Worm (Caenorhabditis elegans) whole organism, L4 larva: ENCODE results near the gene F46H5.11.

ENCODE experiments used
- F10B5.3 ChIP-seq: sonication (generic microtip); optimal IDR thresholded peaks from 2 replicates; lab custom pipeline; 2016; ENCODE audit warnings: mild to moderate bottlenecking, missing genetic modification characterization, missing compliant biosample characterization
- F26F4.8 ChIP-seq: fragments of 200-800 bp; sonication (Bioruptor generic); conservative IDR thresholded peaks from 2 replicates; pipeline ENCODE4 v1.3.6; 2022; ENCODE audit warnings: missing genetic modification characterization, missing compliant biosample characterization
- F44E2.7 ChIP-seq: fragments of 200-800 bp; sonication (Bioruptor generic); IDR thresholded peaks from 2 replicates; pipeline ENCODE4 v2.1.2; 2022; ENCODE audit warnings: missing genetic modification characterization, missing compliant biosample characterization
- Y5F2A.4 ChIP-seq: fragments of 200-800 bp; sonication (Bioruptor generic); optimal IDR thresholded peaks from 2 replicates; lab custom pipeline; 2018; ENCODE audit warnings: mild to moderate bottlenecking, missing genetic modification characterization, missing compliant biosample characterization
- ZK337.2 ChIP-seq: fragments of 200-800 bp; sonication (Bioruptor generic); IDR thresholded peaks from 2 replicates; pipeline ENCODE4 v1.3.6; 2022; ENCODE audit warnings: missing genetic modification reagents, missing genetic modification characterization, missing compliant biosample characterization
- aha-1 ChIP-seq: fragments of 150-350 bp; peaks from one replicate; lab custom pipeline; 2014; ENCODE audit warnings: missing biosample characterization, missing genetic modification characterization
- arid-1 ChIP-seq: fragments of 200-800 bp; sonication (Bioruptor generic); conservative IDR thresholded peaks from 2 replicates; pipeline ENCODE4 v1.3.6; 2022; ENCODE audit warnings: missing genetic modification reagents, missing genetic modification characterization, missing compliant biosample characterization
- ceh-20 ChIP-seq: fragments of 200-800 bp; sonication (Bioruptor generic); IDR thresholded peaks from 2 replicates; pipeline ENCODE4 v1.3.6; 2022; ENCODE audit warnings: missing genetic modification reagents, missing genetic modification characterization, missing compliant biosample characterization
- ceh-62 ChIP-seq: sonication (generic microtip); optimal IDR thresholded peaks from 2 replicates; lab custom pipeline; 2017; ENCODE audit warnings: missing biosample characterization, missing genetic modification characterization
- ces-1 ChIP-seq: fragments of 150-350 bp; sonication (generic microtip); optimal IDR thresholded peaks from 4 replicates; lab custom pipeline; 2014; ENCODE audit warnings: missing biosample characterization, missing genetic modification reagents, missing genetic modification characterization
- daf-12 ChIP-seq: fragments of 150-350 bp; optimal IDR thresholded peaks from 2 replicates; lab custom pipeline; 2014; ENCODE audit warnings: missing biosample characterization, missing genetic modification reagents, missing genetic modification characterization
- daf-16 ChIP-seq, 3 experiments: sonication (generic microtip); optimal IDR thresholded peaks; 2 replicates each; lab custom pipeline; 2016 to 2017; ENCODE audit warnings: missing genetic modification characterization in 3 of 3, missing genetic modification reagents in 3 of 3, mild to moderate bottlenecking in 2 of 3, missing compliant biosample characterization in 2 of 3, missing biosample characterization in 1 of 3, moderate library complexity in 1 of 3
- daf-19 ChIP-seq: fragments of 200-800 bp; sonication (Bioruptor generic); conservative IDR thresholded peaks from 2 replicates; pipeline ENCODE4 v1.3.6; 2022; ENCODE audit warnings: missing genetic modification characterization, missing compliant biosample characterization
- daf-8 ChIP-seq: fragments of 200-800 bp; sonication (Bioruptor generic); IDR thresholded peaks from 2 replicates; pipeline ENCODE4 v1.3.6; 2022; ENCODE audit warnings: missing genetic modification characterization, missing compliant biosample characterization
- dmd-6 ChIP-seq: fragments of 200-800 bp; sonication (Bioruptor generic); IDR thresholded peaks from 2 replicates; pipeline ENCODE4 v1.3.6; 2022; ENCODE audit warnings: missing genetic modification reagents, missing genetic modification characterization, missing compliant biosample characterization
- dve-1 ChIP-seq: sonication (generic microtip); optimal IDR thresholded peaks from 2 replicates; lab custom pipeline; 2017; ENCODE audit warnings: antibody characterized with exemption, mild to moderate bottlenecking, missing genetic modification characterization, missing compliant biosample characterization; ENCODE audit not compliant: insufficient read depth
- hif-1 ChIP-seq, 2 experiments: sonication (generic microtip); optimal IDR thresholded peaks; 2 replicates each; lab custom pipeline; 2016 to 2017; ENCODE audit warnings: missing compliant biosample characterization in 2 of 2, missing genetic modification characterization in 2 of 2, missing genetic modification reagents in 2 of 2, missing genotype in 2 of 2, mild to moderate bottlenecking in 1 of 2
- hlh-11 ChIP-seq: fragments of 200-800 bp; sonication (Bioruptor generic); optimal IDR thresholded peaks from 2 replicates; lab custom pipeline; 2018; ENCODE audit warnings: mild to moderate bottlenecking, missing genetic modification characterization, missing compliant biosample characterization
- hlh-30 ChIP-seq: sonication (generic microtip); optimal IDR thresholded peaks from 2 replicates; lab custom pipeline; 2017; ENCODE audit warnings: antibody characterized with exemption, mild to moderate bottlenecking, missing genetic modification characterization, missing compliant biosample characterization; ENCODE audit not compliant: insufficient read depth
- hmg-1.1 ChIP-seq: fragments of 200-800 bp; sonication (Bioruptor generic); IDR thresholded peaks from 2 replicates; pipeline ENCODE4 v1.3.6; 2022; ENCODE audit warnings: missing genetic modification reagents, missing genetic modification characterization, missing compliant biosample characterization
- lim-7 ChIP-seq: fragments of 200-800 bp; sonication (Bioruptor generic); IDR thresholded peaks from 2 replicates; pipeline ENCODE4 v1.3.6; 2022; ENCODE audit warnings: missing genetic modification characterization, missing compliant biosample characterization
- lin-1 ChIP-seq: fragments of 200-800 bp; sonication (Bioruptor generic); IDR thresholded peaks from 2 replicates; pipeline ENCODE4 v1.3.6; 2022; ENCODE audit warnings: missing genetic modification reagents, missing genetic modification characterization, missing compliant biosample characterization
- lin-29 ChIP-seq: fragments of 200-800 bp; sonication (Bioruptor generic); IDR thresholded peaks from 2 replicates; pipeline ENCODE4 v1.3.6; 2022; ENCODE audit warnings: missing genetic modification reagents, missing genetic modification characterization, missing compliant biosample characterization
- lsy-2 ChIP-seq, 2 experiments: fragments of 150-350 bp in 1 of 2; sonication (generic microtip) in 1 of 2; optimal IDR thresholded peaks; 2 replicates each; lab custom pipeline; 2014 to 2017; ENCODE audit warnings: missing biosample characterization in 2 of 2, missing genetic modification characterization in 2 of 2
- madf-5 ChIP-seq, 2 experiments: fragments of 200-800 bp; sonication (Bioruptor generic); IDR thresholded peaks; 2 replicates each; pipeline ENCODE4 v1.3.6; 2022; ENCODE audit warnings: missing compliant biosample characterization in 2 of 2, missing genetic modification characterization in 2 of 2
- mdl-1 ChIP-seq, 2 experiments: fragments of 150-350 bp in 1 of 2; sonication (generic microtip) in 1 of 2; optimal IDR thresholded peaks; 2 replicates each; lab custom pipeline; 2014 to 2017; ENCODE audit warnings: missing biosample characterization in 2 of 2, missing genetic modification characterization in 2 of 2
- mep-1 ChIP-seq: fragments of 150-350 bp; sonication (generic microtip); optimal IDR thresholded peaks from 3 replicates; lab custom pipeline; 2014; ENCODE audit warnings: missing biosample characterization, missing genetic modification characterization
- mes-2 ChIP-seq: sonication (generic microtip); optimal IDR thresholded peaks from 2 replicates; lab custom pipeline; 2016; ENCODE audit warnings: missing genotype, mild to moderate bottlenecking, missing genetic modification characterization, missing compliant biosample characterization; ENCODE audit not compliant: poor library complexity, severe bottlenecking
- mxl-3 ChIP-seq: fragments of 200-800 bp; sonication (Bioruptor generic); optimal IDR thresholded peaks from 2 replicates; lab custom pipeline; 2018; ENCODE audit warnings: mild to moderate bottlenecking, missing genetic modification characterization, missing compliant biosample characterization
- nhr-10 ChIP-seq: fragments of 150-350 bp; optimal IDR thresholded peaks from 2 replicates; lab custom pipeline; 2014; ENCODE audit warnings: missing biosample characterization, missing genetic modification characterization
- nhr-102 ChIP-seq: sonication (generic microtip); optimal IDR thresholded peaks from 2 replicates; lab custom pipeline; 2016; ENCODE audit warnings: mild to moderate bottlenecking, missing genetic modification characterization, moderate library complexity, missing compliant biosample characterization
- nhr-237 ChIP-seq: sonication (generic microtip); optimal IDR thresholded peaks from 2 replicates; lab custom pipeline; 2017; ENCODE audit warnings: missing biosample characterization, missing genetic modification characterization
- nhr-25 ChIP-seq: sonication (generic microtip); optimal IDR thresholded peaks from 2 replicates; lab custom pipeline; 2017; ENCODE audit warnings: missing genetic modification characterization, mild to moderate bottlenecking, missing compliant biosample characterization, antibody characterized with exemption, moderate library complexity, borderline replicate concordance; ENCODE audit not compliant: insufficient read depth
- nhr-28 ChIP-seq: fragments of 150-350 bp; optimal IDR thresholded peaks from 2 replicates; lab custom pipeline; 2014; ENCODE audit warnings: missing biosample characterization, missing genetic modification characterization
- nhr-76 ChIP-seq: fragments of 150-350 bp; optimal IDR thresholded peaks from 2 replicates; lab custom pipeline; 2014; ENCODE audit warnings: missing biosample characterization, missing genetic modification characterization
- nhr-77 ChIP-seq: fragments of 150-350 bp; optimal IDR thresholded peaks from 2 replicates; lab custom pipeline; 2014; ENCODE audit warnings: missing biosample characterization, missing genetic modification characterization
- pha-4 ChIP-seq, 2 experiments: fragments of 150-350 bp in 1 of 2; fragments of 200-800 bp in 1 of 2; sonication (Bioruptor generic) in 1 of 2; IDR thresholded peaks in 1 of 2; optimal IDR thresholded peaks in 1 of 2; 2 replicates each; pipeline versions ENCODE4 v1.3.6 to Lab custom; 2014 to 2022; ENCODE audit warnings: missing genetic modification characterization in 2 of 2, missing genetic modification reagents in 2 of 2, missing biosample characterization in 1 of 2, missing compliant biosample characterization in 1 of 2
- rbr-2 ChIP-seq: sonication (generic microtip); optimal IDR thresholded peaks from 2 replicates; lab custom pipeline; 2016; ENCODE audit warnings: missing genotype, missing genetic modification characterization, missing compliant biosample characterization
- set-16 ChIP-seq: fragments of 200-800 bp; sonication (Bioruptor generic); IDR thresholded peaks from 2 replicates; pipeline ENCODE4 v1.3.6; 2022; ENCODE audit warnings: missing genetic modification reagents, missing genetic modification characterization, missing compliant biosample characterization
- spr-1 ChIP-seq: sonication (generic microtip); optimal IDR thresholded peaks from 2 replicates; lab custom pipeline; 2016; ENCODE audit warnings: mild to moderate bottlenecking, missing genetic modification characterization, missing compliant biosample characterization
- tag-97 ChIP-seq: fragments of 200-800 bp; sonication (Bioruptor generic); IDR thresholded peaks from 2 replicates; pipeline ENCODE4 v1.3.6; 2022; ENCODE audit warnings: missing genetic modification characterization, missing compliant biosample characterization
- unc-62 ChIP-seq, 3 experiments: fragments of 150-350 bp in 1 of 3; sonication (generic microtip); optimal IDR thresholded peaks in 2 of 3; peaks in 1 of 3; 1 replicate in 1 of 3; 2 replicates in 2 of 3; lab custom pipeline; 2014 to 2017; ENCODE audit warnings: missing biosample characterization in 3 of 3, missing genetic modification characterization in 3 of 3, missing genetic modification reagents in 3 of 3, missing genotype in 1 of 3
- vab-7 ChIP-seq: fragments of 200-800 bp; sonication (Bioruptor generic); IDR thresholded peaks from 2 replicates; pipeline ENCODE4 v1.3.6; 2022; ENCODE audit warnings: missing genetic modification reagents, missing genetic modification characterization, missing compliant biosample characterization
- zfp-2 ChIP-seq: sonication (generic microtip); optimal IDR thresholded peaks from 2 replicates; lab custom pipeline; 2016; ENCODE audit warnings: mild to moderate bottlenecking, missing genetic modification characterization, missing compliant biosample characterization
- zfp-3 ChIP-seq: fragments of 200-800 bp; sonication (Bioruptor generic); conservative IDR thresholded peaks from 2 replicates; pipeline ENCODE4 v1.3.6; 2022; ENCODE audit warnings: missing genetic modification reagents, missing genetic modification characterization, missing compliant biosample characterization
- zip-2 ChIP-seq: fragments of 150-350 bp; optimal IDR thresholded peaks from 2 replicates; lab custom pipeline; 2014; ENCODE audit warnings: missing biosample characterization, missing genetic modification characterization

Gene F46H5.11

DNA sequence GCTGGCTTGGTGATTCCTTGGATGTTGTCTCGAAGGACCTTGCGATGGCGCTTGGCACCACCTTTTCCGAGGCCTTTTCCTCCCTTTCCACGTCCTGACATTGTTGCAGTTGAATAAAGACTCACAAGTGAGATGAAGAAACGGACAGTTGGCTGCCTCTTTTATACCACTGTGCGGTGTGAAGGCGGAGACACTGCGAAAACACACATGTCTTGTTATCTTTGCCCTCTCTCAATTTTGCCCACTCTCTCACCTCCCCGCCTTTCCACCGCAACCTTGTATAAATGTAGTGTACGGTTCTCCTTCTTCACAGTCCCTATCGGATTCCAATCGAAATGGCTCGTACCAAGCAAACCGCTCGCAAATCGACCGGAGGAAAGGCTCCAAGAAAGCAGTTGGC lies 37.9 kb upstream of the F46H5.11 start, which contains the start of the genes his-38 and his-40:
Gene his-38 (minus strand): TSS at position 101 of the 400 bp plus-strand sequence.
Gene his-40 (plus strand): TSS at position 336 of the 400 bp plus-strand sequence.
- TF ChIP-seq nhr-25 (tag; lab: Kevin White, UChicago) (no peak), pha-4 (GFP tag; IDR thresholded peaks at IDR 0.05; lab: Robert Waterston, UW) (no peak), pha-4 (tag; optimal IDR thresholded peaks at IDR 0.05; lab: Kevin White, UChicago) (no peak), daf-16 (GFP tag; optimal IDR thresholded peaks at IDR 0.05; lab: Kevin White, UChicago) (no peak), daf-16 (tag; optimal IDR thresholded peaks at IDR 0.05; lab: Kevin White, UChicago) (peak; percentile 22), hmg-1.1 (GFP tag; lab: Robert Waterston, UW) (no peak)

DNA sequence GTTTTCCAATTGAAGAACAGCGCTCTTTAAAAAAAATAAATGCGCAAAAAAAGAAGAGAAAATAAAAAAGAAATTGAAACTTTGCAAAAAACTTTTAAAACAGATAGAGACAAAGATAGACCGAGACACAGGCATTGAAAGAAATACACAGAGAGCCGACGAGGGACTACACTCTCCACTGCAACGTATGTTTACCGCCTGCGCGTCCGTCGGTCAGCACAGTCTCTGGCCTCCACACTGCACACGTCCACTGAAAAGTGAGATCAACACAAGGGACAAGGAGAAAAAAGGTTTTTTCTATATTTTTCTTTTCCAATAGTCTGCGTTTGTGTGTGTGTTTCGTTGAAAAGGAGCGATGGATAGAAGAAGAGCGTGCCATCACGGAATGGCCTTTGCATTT lies 34.6 kb upstream of the F46H5.11 start:
- peak; percentile 80 for TF ChIP-seq mep-1
- TF ChIP-seq ceh-20 (GFP tag; lab: Robert Waterston, UW) = 0 out of 2 replicates have a peak, but pooled peaks have one; percentile 50
- TF ChIP-seq F44E2.7 (GFP tag; lab: Robert Waterston, UW) = no peak
- no peak for TF ChIP-seq madf-5 (GFP tag; IDR thresholded peaks at IDR 0.05; lab: Robert Waterston, UW)
- peak; percentile 66 for TF ChIP-seq hmg-1.1 (GFP tag; lab: Robert Waterston, UW)
- no peak for TF ChIP-seq daf-12
- TF ChIP-seq arid-1 (GFP tag; lab: Robert Waterston, UW) = no peak
- peak; percentile 60 for TF ChIP-seq nhr-25 (tag; lab: Kevin White, UChicago)
- TF ChIP-seq rbr-2 = peak; percentile 49
- no peak for TF ChIP-seq lim-7 (GFP tag; lab: Robert Waterston, UW)
- no peak for TF ChIP-seq lin-1 (GFP tag; lab: Robert Waterston, UW)
- peak; percentile 72 for TF ChIP-seq dmd-6 (GFP tag; lab: Robert Waterston, UW)
- TF ChIP-seq ZK337.2 (GFP tag; lab: Robert Waterston, UW) = no peak
- no peak for TF ChIP-seq nhr-77 (tag; lab: Kevin White, UChicago)
- TF ChIP-seq hlh-11 = peak; percentile 81
- no peak for TF ChIP-seq F26F4.8
- TF ChIP-seq dve-1 (tag; lab: Kevin White, UChicago) = peak; percentile 80
- TF ChIP-seq vab-7 (GFP tag; lab: Robert Waterston, UW) = no peak
- TF ChIP-seq nhr-28 (tag; lab: Kevin White, UChicago) = peak; percentile 93
- peak; percentile 16 to 65 for TF ChIP-seq lsy-2 (tag; optimal IDR thresholded peaks at IDR 0.05; lab: Kevin White, UChicago)
- TF ChIP-seq aha-1 (tag; lab: Kevin White, UChicago) = peak; percentile 60
- peak; percentile 31 to 60 for TF ChIP-seq mdl-1 (tag; optimal IDR thresholded peaks at IDR 0.05; lab: Kevin White, UChicago)
- no peak for TF ChIP-seq daf-8 (GFP tag; lab: Robert Waterston, UW)
- TF ChIP-seq nhr-76 (tag; lab: Kevin White, UChicago) = no peak
- TF ChIP-seq F10B5.3 (tag; lab: Kevin White, UChicago) = no peak
- TF ChIP-seq set-16 = no peak
- no peak for TF ChIP-seq ceh-62 (tag; lab: Kevin White, UChicago)
- TF ChIP-seq tag-97 (GFP tag; lab: Robert Waterston, UW) = no peak
- TF ChIP-seq unc-62 (GFP tag; optimal IDR thresholded peaks at IDR 0.05 in 1 of 2; lab: Kevin White, UChicago) = peak in 1 of 2 experiments; percentile 82
- no peak for TF ChIP-seq unc-62 (tag; optimal IDR thresholded peaks at IDR 0.05; lab: Kevin White, UChicago)
- TF ChIP-seq spr-1 (tag; lab: Kevin White, UChicago) = no peak
- no peak for TF ChIP-seq daf-19
- no peak for TF ChIP-seq nhr-237 (tag; lab: Kevin White, UChicago)
- no peak for TF ChIP-seq zfp-2 (tag; lab: Kevin White, UChicago)
- no peak for TF ChIP-seq ces-1 (GFP tag; lab: Kevin White, UChicago)
- TF ChIP-seq Y5F2A.4 = no peak
- TF ChIP-seq mes-2 = peak; percentile 53
- no peak for TF ChIP-seq lin-29 (GFP tag; lab: Robert Waterston, UW)
- TF ChIP-seq mxl-3 = peak; percentile 69
- no peak for TF ChIP-seq zfp-3 (GFP tag; lab: Robert Waterston, UW)
- TF ChIP-seq zip-2 (tag; lab: Kevin White, UChicago) = no peak
- no peak for TF ChIP-seq nhr-10 (tag; lab: Kevin White, UChicago)
- TF ChIP-seq nhr-102 (tag; lab: Kevin White, UChicago) = no peak
- TF ChIP-seq hlh-30 (tag; lab: Kevin White, UChicago) = peak; percentile 53
- peak in 1 of 2 experiments; percentile 20 for TF ChIP-seq hif-1 (tag; optimal IDR thresholded peaks at IDR 0.05; lab: Kevin White, UChicago)
